Worm (Caenorhabditis elegans) whole organism, L1 larva: ENCODE data around the gene C35B1.8.
A peak's percentile ranks its signal among the peaks of the same experiment; 100 is the strongest.

Source experiments
- C04F5.9 ChIP-seq: sonication (generic microtip); optimal IDR thresholded peaks from 2 replicates; lab custom pipeline; 2016; ENCODE audit warnings: missing genetic modification characterization, missing compliant biosample characterization
- C16A3.4 ChIP-seq: fragments of 150-350 bp; optimal IDR thresholded peaks from 2 replicates; lab custom pipeline; 2014; ENCODE audit warnings: missing biosample characterization, missing genetic modification characterization
- C34B4.2 ChIP-seq: sonication (generic microtip); optimal IDR thresholded peaks from 2 replicates; lab custom pipeline; 2017; ENCODE audit warnings: mild to moderate bottlenecking, missing genetic modification characterization, missing compliant biosample characterization
- F16B12.6 ChIP-seq: fragments of 150-350 bp; optimal IDR thresholded peaks from 2 replicates; lab custom pipeline; 2014; ENCODE audit warnings: missing biosample characterization, missing genetic modification characterization
- Y116A8C.19 ChIP-seq: sonication (generic microtip); optimal IDR thresholded peaks from 2 replicates; lab custom pipeline; 2016; ENCODE audit warnings: missing compliant biosample characterization, missing genetic modification characterization, borderline replicate concordance
- aha-1 ChIP-seq: fragments of 150-350 bp; optimal IDR thresholded peaks from 2 replicates; lab custom pipeline; 2014; ENCODE audit warnings: missing biosample characterization, missing genetic modification characterization
- alr-1 ChIP-seq: fragments of 200-800 bp; sonication (Bioruptor generic); optimal IDR thresholded peaks from 2 replicates; lab custom pipeline; 2018; ENCODE audit warnings: borderline replicate concordance, mild to moderate bottlenecking, missing genetic modification characterization, missing compliant biosample characterization
- aly-2 ChIP-seq: fragments of 150-350 bp; optimal IDR thresholded peaks from 2 replicates; lab custom pipeline; 2014; ENCODE audit warnings: missing biosample characterization, missing genetic modification characterization
- blmp-1 ChIP-seq: fragments of 150-350 bp; optimal IDR thresholded peaks from 2 replicates; lab custom pipeline; 2014; ENCODE audit warnings: missing biosample characterization, missing genetic modification characterization
- ceh-63 ChIP-seq: fragments of 200-800 bp; sonication (Bioruptor generic); optimal IDR thresholded peaks from 2 replicates; lab custom pipeline; 2018; ENCODE audit warnings: mild to moderate bottlenecking, missing genetic modification characterization, missing compliant biosample characterization
- ceh-88 ChIP-seq: fragments of 200-800 bp; sonication (Bioruptor generic); IDR thresholded peaks from 2 replicates; pipeline ENCODE4 v1.3.6; 2022; ENCODE audit warnings: missing genetic modification characterization, missing compliant biosample characterization
- ces-1 ChIP-seq: fragments of 150-350 bp; optimal IDR thresholded peaks from 2 replicates; lab custom pipeline; 2014; ENCODE audit warnings: missing biosample characterization, missing genetic modification reagents, missing genetic modification characterization
- dpl-1 ChIP-seq, 3 experiments: fragments of 150-350 bp in 2 of 3; sonication (generic microtip) in 1 of 3; optimal IDR thresholded peaks; 2 replicates each; lab custom pipeline; 2014 to 2017; ENCODE audit warnings: missing biosample characterization in 3 of 3, missing genetic modification characterization in 3 of 3, missing genetic modification reagents in 3 of 3
- efl-1 ChIP-seq, 4 experiments: fragments of 150-350 bp; optimal IDR thresholded peaks in 3 of 4; peaks in 1 of 4; 1 replicate in 1 of 4; 2 replicates in 3 of 4; lab custom pipeline; 2014; ENCODE audit warnings: missing biosample characterization in 2 of 4, missing genetic modification characterization in 2 of 4, missing genetic modification reagents in 2 of 4
- elt-2 ChIP-seq: sonication (generic microtip); optimal IDR thresholded peaks from 2 replicates; lab custom pipeline; 2016; ENCODE audit warnings: missing genetic modification characterization, mild to moderate bottlenecking, inconsistent platforms, missing compliant biosample characterization, missing genetic modification reagents
- elt-3 ChIP-seq, 6 experiments: fragments of 150-350 bp in 1 of 6; sonication (generic microtip); optimal IDR thresholded peaks; 2 replicates each; lab custom pipeline; 2017 to 2018; ENCODE audit warnings: missing biosample characterization in 6 of 6, missing genetic modification characterization in 6 of 6, inconsistent platforms in 1 of 6
- fkh-4 ChIP-seq: sonication (generic microtip); optimal IDR thresholded peaks from 2 replicates; lab custom pipeline; 2016; ENCODE audit warnings: missing compliant biosample characterization, missing genetic modification characterization, borderline replicate concordance
- hlh-17 ChIP-seq: fragments of 200-800 bp; sonication (Bioruptor generic); optimal IDR thresholded peaks from 2 replicates; lab custom pipeline; 2018; ENCODE audit warnings: missing genetic modification characterization, mild to moderate bottlenecking, missing compliant biosample characterization, moderate library complexity, borderline replicate concordance
- hlh-4 ChIP-seq: sonication (generic microtip); optimal IDR thresholded peaks from 2 replicates; lab custom pipeline; 2016; ENCODE audit warnings: mild to moderate bottlenecking, missing genetic modification characterization, missing compliant biosample characterization
- hpl-2 ChIP-seq: fragments of 150-350 bp; optimal IDR thresholded peaks from 2 replicates; lab custom pipeline; 2014; ENCODE audit warnings: missing biosample characterization, missing genetic modification reagents, missing genetic modification characterization
- irx-1 ChIP-seq: sonication (generic microtip); optimal IDR thresholded peaks from 2 replicates; lab custom pipeline; 2016; ENCODE audit warnings: missing genetic modification characterization, missing compliant biosample characterization
- isw-1 ChIP-seq: fragments of 200-800 bp; sonication (Bioruptor generic); IDR thresholded peaks from 2 replicates; pipeline ENCODE4 v1.3.6; 2022; ENCODE audit warnings: missing genetic modification characterization, missing compliant biosample characterization
- lin-14 ChIP-seq: fragments of 200-800 bp; sonication (Bioruptor generic); optimal IDR thresholded peaks from 2 replicates; lab custom pipeline; 2018; ENCODE audit warnings: mild to moderate bottlenecking, missing genetic modification characterization, moderate library complexity, missing compliant biosample characterization
- lin-15B ChIP-seq: fragments of 150-350 bp; sonication (generic microtip); optimal IDR thresholded peaks from 3 replicates; lab custom pipeline; 2014; ENCODE audit warnings: missing biosample characterization, missing genetic modification characterization
- lin-35 ChIP-seq, 2 experiments: fragments of 150-350 bp; optimal IDR thresholded peaks; 2 replicates each; lab custom pipeline; 2014; ENCODE audit warnings: missing biosample characterization in 2 of 2, missing genetic modification characterization in 2 of 2, missing genetic modification reagents in 2 of 2
- lir-3 ChIP-seq: sonication (generic microtip); optimal IDR thresholded peaks from 2 replicates; lab custom pipeline; 2016; ENCODE audit warnings: mild to moderate bottlenecking, missing genetic modification characterization, moderate library complexity, missing compliant biosample characterization; ENCODE audit not compliant: poor library complexity
- lsy-2 ChIP-seq, 2 experiments: fragments of 150-350 bp; optimal IDR thresholded peaks; 2 replicates each; lab custom pipeline; 2014; ENCODE audit warnings: missing biosample characterization in 2 of 2, missing genetic modification characterization in 2 of 2
- mab-9 ChIP-seq: fragments of 200-800 bp; sonication (Bioruptor generic); IDR thresholded peaks from 2 replicates; pipeline ENCODE4 v1.3.6; 2022; ENCODE audit warnings: missing genetic modification reagents, missing genetic modification characterization, missing compliant biosample characterization
- mdl-1 ChIP-seq, 2 experiments: fragments of 150-350 bp; optimal IDR thresholded peaks; 2 replicates each; lab custom pipeline; 2014 to 2017; ENCODE audit warnings: missing biosample characterization in 2 of 2, missing genetic modification characterization in 2 of 2, inconsistent platforms in 1 of 2
- mef-2 ChIP-seq: fragments of 150-350 bp; optimal IDR thresholded peaks from 2 replicates; lab custom pipeline; 2014; ENCODE audit warnings: missing biosample characterization, missing genetic modification characterization
- nhr-19 ChIP-seq: fragments of 200-800 bp; sonication (Bioruptor generic); conservative IDR thresholded peaks from 2 replicates; pipeline ENCODE4 v1.3.6; 2022; ENCODE audit warnings: missing genetic modification characterization, missing compliant biosample characterization
- nhr-237 ChIP-seq: fragments of 150-350 bp; optimal IDR thresholded peaks from 2 replicates; lab custom pipeline; 2014; ENCODE audit warnings: missing biosample characterization, missing genetic modification characterization
- nhr-47 ChIP-seq: sonication (generic microtip); optimal IDR thresholded peaks from 2 replicates; lab custom pipeline; 2016; ENCODE audit warnings: mild to moderate bottlenecking, missing genetic modification characterization, moderate library complexity, missing compliant biosample characterization
- nhr-76 ChIP-seq: sonication (generic microtip); optimal IDR thresholded peaks from 2 replicates; lab custom pipeline; 2017; ENCODE audit warnings: missing biosample characterization, missing genetic modification characterization
- nhr-84 ChIP-seq: sonication (generic microtip); optimal IDR thresholded peaks from 2 replicates; lab custom pipeline; 2017; ENCODE audit warnings: missing biosample characterization, missing genetic modification characterization
- nhr-85 ChIP-seq: sonication (generic microtip); peaks from one replicate; lab custom pipeline; 2016; ENCODE audit warnings: missing genetic modification characterization, inconsistent platforms, missing compliant biosample characterization
- pag-3 ChIP-seq: sonication (generic microtip); optimal IDR thresholded peaks from 2 replicates; lab custom pipeline; 2017; ENCODE audit warnings: missing genetic modification characterization, mild to moderate bottlenecking, missing compliant biosample characterization, antibody characterized with exemption, borderline replicate concordance; ENCODE audit not compliant: insufficient read depth
- snpc-4 ChIP-seq: fragments of 150-350 bp; optimal IDR thresholded peaks from 2 replicates; lab custom pipeline; 2014; ENCODE audit warnings: missing biosample characterization, missing genetic modification characterization
- sptf-1 ChIP-seq: fragments of 150-350 bp; optimal IDR thresholded peaks from 2 replicates; lab custom pipeline; 2014; ENCODE audit warnings: missing biosample characterization, missing genetic modification characterization
- tlp-1 ChIP-seq: fragments of 150-350 bp; optimal IDR thresholded peaks from 2 replicates; lab custom pipeline; 2014; ENCODE audit warnings: missing biosample characterization, missing genetic modification characterization
- unc-30 ChIP-seq: sonication (generic microtip); optimal IDR thresholded peaks from 2 replicates; lab custom pipeline; 2017; ENCODE audit warnings: missing biosample characterization, missing genetic modification characterization
- unc-62 ChIP-seq: fragments of 150-350 bp; optimal IDR thresholded peaks from 2 replicates; lab custom pipeline; 2014; ENCODE audit warnings: missing biosample characterization, missing genetic modification reagents, missing genetic modification characterization
- vab-15 ChIP-seq: sonication (generic microtip); optimal IDR thresholded peaks from 2 replicates; lab custom pipeline; 2017; ENCODE audit warnings: missing genotype, mild to moderate bottlenecking, missing genetic modification characterization, missing compliant biosample characterization
- xbp-1 ChIP-seq: sonication (generic microtip); optimal IDR thresholded peaks from 2 replicates; lab custom pipeline; 2016; ENCODE audit warnings: missing genetic modification characterization, missing compliant biosample characterization
- zag-1 ChIP-seq: fragments of 150-350 bp; optimal IDR thresholded peaks from 2 replicates; lab custom pipeline; 2014; ENCODE audit warnings: missing biosample characterization, missing genetic modification characterization
- ztf-4 ChIP-seq: fragments of 150-350 bp; optimal IDR thresholded peaks from 2 replicates; lab custom pipeline; 2014; ENCODE audit warnings: missing biosample characterization, missing genetic modification characterization

Gene C35B1.8

DNA sequence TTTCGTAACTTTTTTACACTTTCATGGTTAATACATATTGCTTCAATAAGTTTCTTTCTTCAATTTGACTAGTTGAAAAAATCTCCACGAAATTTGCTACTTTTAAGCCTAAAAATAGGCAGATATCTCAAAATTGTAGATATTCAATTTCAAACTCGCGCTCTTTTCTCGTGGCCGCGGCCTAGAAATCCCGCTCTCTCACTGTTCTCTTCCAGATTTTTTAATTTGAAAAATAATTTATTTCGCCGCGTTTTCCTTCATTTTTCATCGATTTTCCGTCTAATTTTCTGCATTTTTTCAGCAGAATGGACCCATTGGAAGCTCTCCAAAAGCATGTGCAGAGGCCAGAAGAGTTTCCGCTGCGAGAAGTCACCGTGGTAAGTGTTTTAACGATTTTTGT, 36.5 kb downstream of the C35B1.8 start, which contains the start of gene cdc-73 (continued):
- TF ChIP-seq C34B4.2 (tag; lab: Kevin White, UChicago): no peak
- TF ChIP-seq ces-1 (GFP tag; lab: Kevin White, UChicago): no peak
- no peak for TF ChIP-seq sptf-1
- no peak for TF ChIP-seq nhr-84 (tag; lab: Kevin White, UChicago)
- no peak for TF ChIP-seq zag-1 (tag; lab: Kevin White, UChicago)
- TF ChIP-seq nhr-47 (tag; lab: Kevin White, UChicago): peak; percentile 73
- TF ChIP-seq C16A3.4: peak; percentile 7
- TF ChIP-seq alr-1 (tag; lab: Kevin White, UChicago): no peak
- no peak for TF ChIP-seq unc-30 (tag; lab: Kevin White, UChicago)
- TF ChIP-seq nhr-76 (tag; lab: Kevin White, UChicago): no peak
- no peak for TF ChIP-seq lin-14 (GFP tag; lab: Kevin White, UChicago)
- no peak for TF ChIP-seq aha-1
- TF ChIP-seq hlh-17 (GFP tag; lab: Kevin White, UChicago): no peak
- TF ChIP-seq hpl-2 (GFP tag; lab: Kevin White, UChicago): no peak
- peak in 1 of 6 experiments; percentile 39 for TF ChIP-seq elt-3 (tag; optimal IDR thresholded peaks at IDR 0.05; lab: Kevin White, UChicago)
- TF ChIP-seq fkh-4 (tag; lab: Kevin White, UChicago): peak; percentile 53
- no peak for TF ChIP-seq lir-3 (tag; lab: Kevin White, UChicago)
- peak; percentile 54 for TF ChIP-seq xbp-1 (tag; lab: Kevin White, UChicago)
- TF ChIP-seq lsy-2 (tag; optimal IDR thresholded peaks at IDR 0.05; lab: Kevin White, UChicago): peak; percentile 59 to 60
- TF ChIP-seq lin-15B (tag; lab: Kevin White, UChicago): peak; percentile 25
- TF ChIP-seq irx-1 (tag; lab: Kevin White, UChicago): peak; percentile 83
- TF ChIP-seq unc-62 (GFP tag; lab: Kevin White, UChicago): no peak
- TF ChIP-seq nhr-19 (GFP tag; lab: Robert Waterston, UW): peak; percentile 46
- no peak for TF ChIP-seq snpc-4 (tag; lab: Kevin White, UChicago)
- no peak for TF ChIP-seq mdl-1 (tag; optimal IDR thresholded peaks at IDR 0.05; lab: Kevin White, UChicago)
- no peak for TF ChIP-seq elt-2 (tag; lab: Kevin White, UChicago)
- peak; percentile 34 for TF ChIP-seq isw-1 (GFP tag; lab: Robert Waterston, UW)
- TF ChIP-seq lin-35 (GFP tag; optimal IDR thresholded peaks at IDR 0.05; lab: Kevin White, UChicago): peak; percentile 94
- TF ChIP-seq mef-2 (tag; lab: Kevin White, UChicago): no peak
- TF ChIP-seq pag-3 (tag; lab: Kevin White, UChicago): no peak
- TF ChIP-seq ztf-4 (tag; lab: Kevin White, UChicago): no peak
- TF ChIP-seq nhr-85: peak; percentile 33
- peak; percentile 89 to 93 (median 91) for TF ChIP-seq dpl-1 (GFP tag; optimal IDR thresholded peaks at IDR 0.05; lab: Kevin White, UChicago)
- TF ChIP-seq nhr-237 (tag; lab: Kevin White, UChicago): no peak
- TF ChIP-seq aly-2 (tag; lab: Kevin White, UChicago): no peak
- TF ChIP-seq, all 84 proteins: peak for 36

DNA sequence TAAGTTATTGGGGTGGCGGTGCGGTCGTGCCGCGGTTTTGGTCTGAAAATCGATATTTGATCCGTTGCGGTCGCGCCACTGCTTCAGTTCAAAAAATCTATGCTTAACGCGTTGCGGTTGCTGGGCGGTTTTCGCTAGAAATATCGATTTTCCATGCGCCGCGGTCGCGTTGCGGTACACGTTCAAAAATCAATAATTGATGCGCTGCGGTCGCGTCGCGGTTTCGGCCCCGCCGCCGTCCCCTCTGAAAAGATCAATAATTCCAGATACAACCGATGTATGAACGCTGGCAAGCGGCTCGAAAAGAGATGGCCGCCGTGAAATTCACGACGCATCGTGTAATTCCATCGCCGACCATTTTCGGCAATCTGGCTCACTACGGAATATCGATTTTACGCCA, 37.8 kb downstream of the C35B1.8 start:
- TF ChIP-seq Y116A8C.19 (no peak), ceh-88 (GFP tag; lab: Robert Waterston, UW) (no peak), irx-1 (tag; lab: Kevin White, UChicago) (no peak), efl-1 (optimal IDR thresholded peaks at IDR 0.05; lab: Kevin White, UChicago) (no peak), efl-1 (GFP tag; optimal IDR thresholded peaks at IDR 0.05 in 1 of 2; lab: Kevin White, UChicago) (peak in 1 of 2 experiments; percentile 72)

DNA sequence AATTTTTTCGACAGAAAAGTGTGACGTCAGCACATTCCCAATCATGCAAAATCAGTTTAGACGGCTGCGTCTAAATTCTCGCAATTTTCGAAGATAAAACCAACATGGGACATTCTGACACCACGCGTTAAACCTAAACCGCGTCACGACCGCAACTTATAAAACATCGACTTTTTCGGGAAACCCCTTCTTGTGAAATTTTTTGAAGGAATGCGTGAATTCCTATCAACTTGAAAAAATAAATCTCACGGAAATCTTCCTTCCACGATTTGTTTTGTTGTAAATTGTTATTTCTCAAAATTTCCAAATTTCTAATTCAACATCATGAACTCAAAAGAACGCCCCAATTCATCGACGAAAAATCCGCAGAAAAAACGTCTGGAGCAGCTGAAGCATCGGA, 38.8 kb downstream of the C35B1.8 start, which contains the start of gene F35F11.2:
Gene F35F11.2, plus strand, starts transcription at position 301 of the 400 bp plus-strand sequence.
- TF ChIP-seq nhr-47 (tag; lab: Kevin White, UChicago): no peak
- TF ChIP-seq mab-9 (GFP tag; lab: Robert Waterston, UW): no peak
- no peak for TF ChIP-seq vab-15
- TF ChIP-seq F16B12.6 (tag; lab: Kevin White, UChicago): no peak
- no peak for TF ChIP-seq dpl-1 (GFP tag; optimal IDR thresholded peaks at IDR 0.05; lab: Kevin White, UChicago)
- no peak for TF ChIP-seq nhr-84 (tag; lab: Kevin White, UChicago)
- TF ChIP-seq fkh-4 (tag; lab: Kevin White, UChicago): no peak
- no peak for TF ChIP-seq hlh-4 (tag; lab: Kevin White, UChicago)
- no peak for TF ChIP-seq tlp-1 (tag; lab: Kevin White, UChicago)
- TF ChIP-seq C04F5.9 (tag; lab: Kevin White, UChicago): no peak
- no peak for TF ChIP-seq snpc-4 (tag; lab: Kevin White, UChicago)
- no peak for TF ChIP-seq lir-3 (tag; lab: Kevin White, UChicago)
- TF ChIP-seq blmp-1 (tag; lab: Kevin White, UChicago): no peak
- no peak for TF ChIP-seq sptf-1
- no peak for TF ChIP-seq mef-2 (tag; lab: Kevin White, UChicago)
- no peak for TF ChIP-seq ceh-63 (GFP tag; lab: Kevin White, UChicago)
